Worm (Caenorhabditis elegans) whole organism, young adult: Measurements from ENCODE around the gene smf-2.

Source experiments
- B0035.1 ChIP-seq: sonication (generic microtip); optimal IDR thresholded peaks from 2 replicates; lab custom pipeline; 2016; ENCODE audit warnings: missing genetic modification characterization, mild to moderate bottlenecking, missing compliant biosample characterization, missing genotype, missing genetic modification reagents
- C17E4.6 ChIP-seq: fragments of 200-800 bp; sonication (Bioruptor generic); IDR thresholded peaks from 2 replicates; pipeline ENCODE4 v1.3.6; 2022; ENCODE audit warnings: missing genetic modification reagents, missing genetic modification characterization, missing compliant biosample characterization
- F10E7.11 ChIP-seq: sonication (generic microtip); optimal IDR thresholded peaks from 2 replicates; lab custom pipeline; 2017; ENCODE audit warnings: mild to moderate bottlenecking, missing genetic modification characterization, moderate library complexity, missing compliant biosample characterization
- F22D6.2 ChIP-seq: sonication (generic microtip); optimal IDR thresholded peaks from 2 replicates; lab custom pipeline; 2016; ENCODE audit warnings: mild to moderate bottlenecking, missing genetic modification characterization, missing compliant biosample characterization
- F33H1.4 ChIP-seq: fragments of 200-800 bp; sonication (Bioruptor generic); IDR thresholded peaks from 2 replicates; pipeline ENCODE4 v1.3.6; 2022; ENCODE audit warnings: missing genetic modification reagents, missing genetic modification characterization, missing compliant biosample characterization
- F55B11.4 ChIP-seq: sonication (generic microtip); optimal IDR thresholded peaks from 2 replicates; lab custom pipeline; 2016; ENCODE audit warnings: missing compliant biosample characterization, missing genetic modification characterization, borderline replicate concordance; ENCODE audit not compliant: insufficient read depth
- K11D2.4 ChIP-seq: fragments of 200-800 bp; sonication (Bioruptor generic); IDR thresholded peaks from 2 replicates; pipeline ENCODE4 v1.3.6; 2022; ENCODE audit warnings: missing genetic modification reagents, missing genetic modification characterization, missing compliant biosample characterization
- T07F8.4 ChIP-seq: sonication (generic microtip); optimal IDR thresholded peaks from 2 replicates; lab custom pipeline; 2016; ENCODE audit warnings: mild to moderate bottlenecking, missing genetic modification characterization, moderate library complexity, missing compliant biosample characterization
- T26A5.8 ChIP-seq: sonication (generic microtip); optimal IDR thresholded peaks from 2 replicates; lab custom pipeline; 2016; ENCODE audit warnings: missing genetic modification characterization, missing compliant biosample characterization
- Y53F4B.3 ChIP-seq: fragments of 200-800 bp; sonication (Bioruptor generic); IDR thresholded peaks from 2 replicates; pipeline ENCODE4 v1.3.6; 2022; ENCODE audit warnings: missing genetic modification reagents, missing genetic modification characterization, missing compliant biosample characterization
- Y53G8AR.9 ChIP-seq: fragments of 200-800 bp; sonication (Bioruptor generic); conservative IDR thresholded peaks from 2 replicates; pipeline ENCODE4 v1.3.6; 2022; ENCODE audit warnings: missing genetic modification reagents, missing genetic modification characterization, missing compliant biosample characterization
- Y79H2A.3 ChIP-seq: fragments of 200-800 bp; sonication (Bioruptor generic); conservative IDR thresholded peaks from 2 replicates; pipeline ENCODE4 v1.3.6; 2022; ENCODE audit warnings: missing genetic modification reagents, missing genetic modification characterization, missing compliant biosample characterization
- akir-1 ChIP-seq: fragments of 200-800 bp; sonication (Bioruptor generic); optimal IDR thresholded peaks from 2 replicates; lab custom pipeline; 2018; ENCODE audit warnings: mild to moderate bottlenecking, missing genetic modification characterization, moderate library complexity, missing compliant biosample characterization
- ama-1 ChIP-seq, 3 experiments: fragments of 150-350 bp in 1 of 3; sonication (generic microtip) in 2 of 3; optimal IDR thresholded peaks; 2 replicates each; lab custom pipeline; 2014 to 2018; ENCODE audit warnings: missing biosample characterization in 2 of 3, missing genetic modification characterization in 2 of 3, missing genetic modification reagents in 2 of 3
- aptf-2 ChIP-seq: fragments of 200-800 bp; sonication (Bioruptor generic); conservative IDR thresholded peaks from 2 replicates; pipeline ENCODE4 v1.3.6; 2022; ENCODE audit warnings: missing genetic modification reagents, missing genetic modification characterization, missing compliant biosample characterization
- athp-1 ChIP-seq: sonication (generic microtip); optimal IDR thresholded peaks from 2 replicates; lab custom pipeline; 2017; ENCODE audit warnings: mild to moderate bottlenecking, missing genetic modification characterization, missing compliant biosample characterization
- attf-3 ChIP-seq: fragments of 200-800 bp; sonication (Bioruptor generic); conservative IDR thresholded peaks from 2 replicates; pipeline ENCODE4 v1.3.6; 2022; ENCODE audit warnings: missing genetic modification reagents, missing genetic modification characterization, missing compliant biosample characterization
- attf-6 ChIP-seq: fragments of 200-800 bp; sonication (Bioruptor generic); IDR thresholded peaks from 2 replicates; pipeline ENCODE4 v1.3.6; 2022; ENCODE audit warnings: missing genetic modification reagents, missing genetic modification characterization, missing compliant biosample characterization
- bed-2 ChIP-seq: fragments of 200-800 bp; sonication (Bioruptor generic); IDR thresholded peaks from 2 replicates; pipeline ENCODE4 v1.3.6; 2022; ENCODE audit warnings: missing genetic modification reagents, missing genetic modification characterization, missing compliant biosample characterization
- ceh-27 ChIP-seq: fragments of 200-800 bp; sonication (Bioruptor generic); optimal IDR thresholded peaks from 2 replicates; lab custom pipeline; 2018; ENCODE audit warnings: mild to moderate bottlenecking, missing genetic modification characterization, moderate library complexity, missing compliant biosample characterization
- ceh-40 ChIP-seq: fragments of 200-800 bp; sonication (Bioruptor generic); IDR thresholded peaks from 2 replicates; pipeline ENCODE4 v1.3.6; 2022; ENCODE audit warnings: missing genetic modification characterization, missing compliant biosample characterization
- ceh-58 ChIP-seq: fragments of 200-800 bp; sonication (Bioruptor generic); IDR thresholded peaks from 2 replicates; pipeline ENCODE4 v1.3.6; 2022; ENCODE audit warnings: missing genetic modification characterization, missing compliant biosample characterization
- ceh-91 ChIP-seq: fragments of 200-800 bp; sonication (Bioruptor generic); IDR thresholded peaks from 2 replicates; pipeline ENCODE4 v1.3.6; 2022; ENCODE audit warnings: missing genetic modification reagents, missing genetic modification characterization, missing compliant biosample characterization
- egl-18 ChIP-seq: fragments of 200-800 bp; sonication (Bioruptor generic); IDR thresholded peaks from 2 replicates; pipeline ENCODE4 v1.3.6; 2022; ENCODE audit warnings: missing genetic modification reagents, missing genetic modification characterization, missing compliant biosample characterization
- fkh-3 ChIP-seq: sonication (generic microtip); optimal IDR thresholded peaks from 2 replicates; lab custom pipeline; 2016; ENCODE audit warnings: mild to moderate bottlenecking, missing genetic modification characterization, missing compliant biosample characterization
- him-1 ChIP-seq: sonication (generic microtip); optimal IDR thresholded peaks from 2 replicates; lab custom pipeline; 2016; ENCODE audit warnings: missing genotype, missing genetic modification reagents, missing genetic modification characterization, missing compliant biosample characterization
- hlh-12 ChIP-seq: sonication (generic microtip); optimal IDR thresholded peaks from 2 replicates; lab custom pipeline; 2016; ENCODE audit warnings: missing genetic modification characterization, missing compliant biosample characterization
- hsf-1 ChIP-seq: fragments of 200-800 bp; sonication (Bioruptor generic); IDR thresholded peaks from 2 replicates; pipeline ENCODE4 v1.3.6; 2022; ENCODE audit warnings: missing genetic modification reagents, missing genetic modification characterization, missing compliant biosample characterization
- lag-1 ChIP-seq: fragments of 200-800 bp; sonication (Bioruptor generic); IDR thresholded peaks from 2 replicates; pipeline ENCODE4 v1.3.6; 2022; ENCODE audit warnings: missing genetic modification reagents, missing genetic modification characterization, missing compliant biosample characterization
- let-607 ChIP-seq, 2 experiments: fragments of 200-800 bp in 1 of 2; sonication (Bioruptor generic) in 1 of 2; sonication (generic microtip) in 1 of 2; optimal IDR thresholded peaks; 2 replicates each; lab custom pipeline; 2016 to 2018; ENCODE audit warnings: mild to moderate bottlenecking in 2 of 2, missing compliant biosample characterization in 2 of 2, missing genetic modification characterization in 2 of 2, moderate library complexity in 2 of 2, missing genotype in 1 of 2
- lin-40 ChIP-seq: sonication (generic microtip); optimal IDR thresholded peaks from 2 replicates; lab custom pipeline; 2016; ENCODE audit warnings: missing genetic modification characterization, mild to moderate bottlenecking, missing compliant biosample characterization, missing genotype, missing genetic modification reagents
- lsy-27 ChIP-seq: sonication (generic microtip); optimal IDR thresholded peaks from 2 replicates; lab custom pipeline; 2017; ENCODE audit warnings: missing genetic modification characterization, mild to moderate bottlenecking, missing compliant biosample characterization, antibody characterized with exemption, missing genotype, borderline replicate concordance; ENCODE audit not compliant: insufficient read depth
- madf-10 ChIP-seq: sonication (generic microtip); optimal IDR thresholded peaks from 2 replicates; lab custom pipeline; 2016; ENCODE audit warnings: mild to moderate bottlenecking, missing genetic modification characterization, missing compliant biosample characterization
- madf-6 ChIP-seq: fragments of 200-800 bp; sonication (Bioruptor generic); IDR thresholded peaks from 2 replicates; pipeline ENCODE4 v1.3.6; 2022; ENCODE audit warnings: missing genetic modification reagents, missing genetic modification characterization, missing compliant biosample characterization
- mcd-1 ChIP-seq: fragments of 200-800 bp; sonication (Bioruptor generic); IDR thresholded peaks from 2 replicates; pipeline ENCODE4 v1.3.6; 2022; ENCODE audit warnings: missing genetic modification reagents, missing genetic modification characterization, missing compliant biosample characterization
- mxl-1 ChIP-seq: sonication (generic microtip); optimal IDR thresholded peaks from 2 replicates; lab custom pipeline; 2016; ENCODE audit warnings: missing genetic modification characterization, missing compliant biosample characterization
- nhr-179 ChIP-seq: sonication (generic microtip); optimal IDR thresholded peaks from 2 replicates; lab custom pipeline; 2016; ENCODE audit warnings: mild to moderate bottlenecking, missing genetic modification characterization, missing compliant biosample characterization
- rcor-1 ChIP-seq: fragments of 200-800 bp; sonication (Bioruptor generic); IDR thresholded peaks from 2 replicates; pipeline ENCODE4 v1.3.6; 2022; ENCODE audit warnings: missing genetic modification reagents, missing genetic modification characterization, missing compliant biosample characterization
- rec-8 ChIP-seq, 2 experiments: sonication (generic microtip); optimal IDR thresholded peaks; 2 replicates each; lab custom pipeline; 2016; ENCODE audit warnings: mild to moderate bottlenecking in 2 of 2, missing genetic modification characterization in 2 of 2, missing genetic modification reagents in 2 of 2, missing genotype in 2 of 2, missing biosample characterization in 1 of 2, missing compliant biosample characterization in 1 of 2, moderate library complexity in 1 of 2
- rpc-1 ChIP-seq, 2 experiments: fragments of 150-350 bp in 1 of 2; sonication (generic microtip) in 1 of 2; optimal IDR thresholded peaks; 2 replicates each; lab custom pipeline; 2014 to 2018; ENCODE audit warnings: missing biosample characterization in 1 of 2, missing genetic modification characterization in 1 of 2, missing genetic modification reagents in 1 of 2, missing genotype in 1 of 2
- sea-2 ChIP-seq: fragments of 200-800 bp; sonication (Bioruptor generic); IDR thresholded peaks from 2 replicates; pipeline ENCODE4 v1.3.6; 2022; ENCODE audit warnings: missing genetic modification characterization, missing compliant biosample characterization
- tbp1 ChIP-seq: fragments of 200-800 bp; sonication (Bioruptor generic); optimal IDR thresholded peaks from 2 replicates; lab custom pipeline; 2018; ENCODE audit warnings: mild to moderate bottlenecking, missing genetic modification characterization, missing compliant biosample characterization
- tbx-9 ChIP-seq: sonication (generic microtip); optimal IDR thresholded peaks from 2 replicates; lab custom pipeline; 2016; ENCODE audit warnings: borderline replicate concordance, missing genetic modification characterization, inconsistent platforms, missing compliant biosample characterization
- unc-62 ChIP-seq: fragments of 150-350 bp; optimal IDR thresholded peaks from 2 replicates; lab custom pipeline; 2014; ENCODE audit warnings: missing biosample characterization, missing genetic modification reagents, missing genetic modification characterization
- xnd-1 ChIP-seq: sonication (generic microtip); optimal IDR thresholded peaks from 2 replicates; lab custom pipeline; 2016; ENCODE audit warnings: missing genotype, missing genetic modification reagents, missing genetic modification characterization, missing compliant biosample characterization
- ztf-22 ChIP-seq: fragments of 200-800 bp; sonication (Bioruptor generic); optimal IDR thresholded peaks from 2 replicates; lab custom pipeline; 2018; ENCODE audit warnings: mild to moderate bottlenecking, missing genetic modification characterization, moderate library complexity, missing compliant biosample characterization
- ztf-6 ChIP-seq: fragments of 200-800 bp; sonication (Bioruptor generic); IDR thresholded peaks from 2 replicates; pipeline ENCODE4 v1.3.6; 2022; ENCODE audit warnings: missing genetic modification reagents, missing genetic modification characterization, missing compliant biosample characterization

smf-2 gene

ce11 chrX:6749124-6749822 lies 30.8 kb upstream of the smf-2 start (continued):
- peak; percentile 56 for TF ChIP-seq ztf-22 (GFP tag; lab: Kevin White, UChicago)
- TF ChIP-seq Y53G8AR.9: peak; percentile 84
- TF ChIP-seq egl-18 (GFP tag; lab: Robert Waterston, UW): no peak
- no peak for TF ChIP-seq nhr-179 (tag; lab: Kevin White, UChicago)
- TF ChIP-seq let-607 (tag; optimal IDR thresholded peaks at IDR 0.05; lab: Kevin White, UChicago): peak; percentile 13 to 82
- TF ChIP-seq ama-1 (optimal IDR thresholded peaks at IDR 0.05; lab: Kevin White, UChicago): peak; percentile 32
- TF ChIP-seq ama-1 (GFP tag; optimal IDR thresholded peaks at IDR 0.05; lab: Kevin White, UChicago): no peak
- no peak for TF ChIP-seq lsy-27 (tag; lab: Kevin White, UChicago)
- no peak for TF ChIP-seq lag-1 (GFP tag; lab: Robert Waterston, UW)
- no peak for TF ChIP-seq bed-2 (GFP tag; lab: Robert Waterston, UW)
- TF ChIP-seq unc-62 (GFP tag; lab: Kevin White, UChicago): no peak
- no peak for TF ChIP-seq mxl-1 (tag; lab: Kevin White, UChicago)
- TF ChIP-seq Y53F4B.3 (GFP tag; lab: Robert Waterston, UW): no peak
- peak; percentile 86 for TF ChIP-seq K11D2.4 (GFP tag; lab: Robert Waterston, UW)
- TF ChIP-seq attf-6 (GFP tag; lab: Robert Waterston, UW): no peak
- no peak for TF ChIP-seq F33H1.4
- TF ChIP-seq ceh-27 (GFP tag; lab: Kevin White, UChicago): no peak
- TF ChIP-seq rpc-1 (optimal IDR thresholded peaks at IDR 0.05; lab: Kevin White, UChicago): no peak
- TF ChIP-seq rpc-1 (tag; optimal IDR thresholded peaks at IDR 0.05; lab: Kevin White, UChicago): no peak
- no peak for TF ChIP-seq ceh-91 (GFP tag; lab: Robert Waterston, UW)
- TF ChIP-seq hsf-1 (GFP tag; lab: Robert Waterston, UW): no peak
- TF ChIP-seq akir-1: no peak
- TF ChIP-seq sea-2: peak; percentile 62; the same call in 1 of the 2 replicates
- TF ChIP-seq rcor-1 (GFP tag; lab: Robert Waterston, UW): 0 out of 2 replicates have a peak, but pooled peaks have one; percentile 18
- no peak for TF ChIP-seq rec-8 (tag; optimal IDR thresholded peaks at IDR 0.05; lab: Kevin White, UChicago)
- TF ChIP-seq tbp1: peak; percentile 55
- TF ChIP-seq ceh-58 (GFP tag; lab: Robert Waterston, UW): no peak
- no peak for TF ChIP-seq B0035.1
- no peak for TF ChIP-seq fkh-3 (tag; lab: Kevin White, UChicago)
- peak; percentile 40 for TF ChIP-seq madf-10
- no peak for TF ChIP-seq xnd-1
- no peak for TF ChIP-seq hlh-12 (tag; lab: Kevin White, UChicago)
- TF ChIP-seq ceh-40 (GFP tag; lab: Robert Waterston, UW): no peak
- 0 out of 2 replicates have a peak, but pooled peaks have one; percentile 46 for TF ChIP-seq Y79H2A.3 (GFP tag; lab: Robert Waterston, UW)
- TF ChIP-seq mcd-1 (GFP tag; lab: Robert Waterston, UW): peak; percentile 40; the same call in 1 of the 2 replicates
- no peak for TF ChIP-seq athp-1 (tag; lab: Kevin White, UChicago)
- no peak for TF ChIP-seq F55B11.4
- no peak for TF ChIP-seq T07F8.4 (tag; lab: Kevin White, UChicago)
- no peak for TF ChIP-seq F10E7.11
- no peak for TF ChIP-seq C17E4.6 (GFP tag; lab: Robert Waterston, UW)
- no peak for TF ChIP-seq madf-6 (GFP tag; lab: Robert Waterston, UW)
- no peak for TF ChIP-seq tbx-9
- peak; percentile 81 for TF ChIP-seq lin-40 (tag; lab: Kevin White, UChicago)
- peak; percentile 90 for TF ChIP-seq F22D6.2
- TF ChIP-seq him-1 (tag; lab: Kevin White, UChicago): no peak
- no peak for TF ChIP-seq aptf-2 (GFP tag; lab: Robert Waterston, UW)
- TF ChIP-seq T26A5.8 (tag; lab: Kevin White, UChicago): no peak
- no peak for TF ChIP-seq attf-3 (GFP tag; lab: Robert Waterston, UW)
- TF ChIP-seq ztf-6 (GFP tag; lab: Robert Waterston, UW): no peak
